Fruit fly (Drosophila melanogaster): ENCODE data around the gene Tim17b1.

Tim17b1 gene

DNA sequence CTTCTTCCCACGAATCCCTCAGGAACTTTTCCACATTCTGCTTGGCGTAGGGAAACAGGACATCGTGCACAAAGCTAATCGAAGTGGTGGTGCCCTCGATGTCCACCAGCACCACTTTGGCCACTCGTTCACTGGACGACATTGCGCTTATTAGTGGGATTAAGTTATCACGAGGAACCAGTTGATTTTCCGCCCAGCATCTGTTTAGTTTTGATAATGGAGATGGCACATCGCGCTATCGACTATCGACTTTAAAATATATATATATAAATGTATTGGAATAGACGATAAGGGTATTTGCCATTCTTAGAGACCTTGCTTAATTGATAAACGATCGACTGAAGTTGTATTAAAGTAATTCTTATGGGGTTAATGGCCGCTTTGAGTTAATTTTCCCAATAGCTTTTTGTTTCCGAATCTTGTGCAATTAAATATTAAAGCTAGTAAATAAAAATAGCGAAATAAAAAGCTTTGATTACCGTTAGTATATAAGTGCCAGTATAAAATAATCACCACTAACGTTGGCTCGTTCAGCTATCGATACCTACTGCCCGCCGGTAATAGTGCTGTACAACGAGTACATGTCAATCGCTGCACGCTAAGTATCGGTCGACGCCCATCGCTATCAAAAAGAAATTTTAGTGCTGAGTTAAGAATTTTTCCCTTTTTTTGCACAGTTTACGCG is 43.3 kb upstream of the Tim17b1 start, which contains the start of the genes Enoph and Hph:
Gene Enoph, minus strand, starts transcription at position 220 of the 685 bp plus-strand sequence.
Gene Hph, plus strand, starts transcription at position 576 of the 685 bp plus-strand sequence.
- TF ChIP-seq Hr4 (GFP tag; optimal IDR thresholded peaks at IDR 0.05) (peak; percentile 65), Eip75B (GFP tag; optimal IDR thresholded peaks at IDR 0.05) (peak; percentile 58), spab (GFP tag; optimal IDR thresholded peaks at IDR 0.05) (peak; percentile 11), dsx (GFP tag; optimal IDR thresholded peaks at IDR 0.05; ENCODE audit: poor library complexity, severe bottlenecking) (peak; percentile 49), CG9139 (GFP tag; optimal IDR thresholded peaks at IDR 0.05) (no peak), Sox15 (GFP tag; optimal IDR thresholded peaks at IDR 0.05) (peak; percentile 62), ss (GFP tag; optimal IDR thresholded peaks at IDR 0.05) (peak in 1 of 2 experiments; percentile 57), lz (GFP tag; optimal IDR thresholded peaks at IDR 0.05) (peak; percentile 68), CG8119 (GFP tag; IDR thresholded peaks at IDR 0.05) (peak; percentile 56; the same call in 2 of the 3 replicates), CG11762 (GFP tag; optimal IDR thresholded peaks at IDR 0.05; ENCODE audit: insufficient read depth) (peak; percentile 39), CG6792 (GFP tag; optimal IDR thresholded peaks at IDR 0.05) (peak; percentile 55), CG11902 (GFP tag; optimal IDR thresholded peaks at IDR 0.05) (peak; percentile 60), acj6 (GFP tag; optimal IDR thresholded peaks at IDR 0.05) (peak; percentile 74), CG7368 (GFP tag; optimal IDR thresholded peaks at IDR 0.05) (no peak), Gug (GFP tag; IDR thresholded peaks at IDR 0.05) (peak; percentile 71), Eip78C (GFP tag) (peak; percentile 78), CG31627 (GFP tag; optimal IDR thresholded peaks at IDR 0.05) (peak; percentile 76), svp (GFP tag) (peak; percentile 80), Hr39 (GFP tag; optimal IDR thresholded peaks at IDR 0.05) (peak; percentile 64), Ets21C (GFP tag; optimal IDR thresholded peaks at IDR 0.05) (peak; percentile 62), Smox (GFP tag; optimal IDR thresholded peaks at IDR 0.05) (peak; percentile 71), Hr38 (GFP tag; optimal IDR thresholded peaks at IDR 0.05) (no peak), net (GFP tag; optimal IDR thresholded peaks at IDR 0.05) (peak; percentile 31), Blimp-1 (GFP tag; optimal IDR thresholded peaks at IDR 0.05) (no peak), salr (GFP tag; optimal IDR thresholded peaks at IDR 0.05) (peak in 1 of 2 experiments; percentile 72), Met (GFP tag; optimal IDR thresholded peaks at IDR 0.05) (peak; percentile 68), esn (GFP tag; optimal IDR thresholded peaks at IDR 0.05) (peak; percentile 71), Eip93F (GFP tag; optimal IDR thresholded peaks at IDR 0.05) (no peak), CG8632 (GFP tag; optimal IDR thresholded peaks at IDR 0.05) (peak; percentile 28), Ets96B (tag; optimal IDR thresholded peaks at IDR 0.05) (peak; percentile 56), CG1621 (tag; optimal IDR thresholded peaks at IDR 0.05) (peak; percentile 7), Lpt (GFP tag; optimal IDR thresholded peaks at IDR 0.05) (peak; percentile 57), CG16779 (tag; optimal IDR thresholded peaks at IDR 0.05) (no peak), fkh (GFP tag; optimal IDR thresholded peaks at IDR 0.05) (peak; percentile 64), CG6276 (GFP tag; optimal IDR thresholded peaks at IDR 0.05) (no peak), CG3919 (GFP tag; optimal IDR thresholded peaks at IDR 0.05) (peak; percentile 73), CG6163 (GFP tag; IDR thresholded peaks at IDR 0.05) (0 out of 3 replicates have a peak, but pooled peaks have one; percentile 61), CG10631 (GFP tag; optimal IDR thresholded peaks at IDR 0.05) (peak; percentile 76), eg (GFP tag; IDR thresholded peaks at IDR 0.05) (peak; percentile 55; the same call in 2 of the 3 replicates), Sox14 (GFP tag; optimal IDR thresholded peaks at IDR 0.05) (peak; percentile 76), OdsH (GFP tag; optimal IDR thresholded peaks at IDR 0.05) (peak; percentile 77), cyc (GFP tag; optimal IDR thresholded peaks at IDR 0.05) (peak; percentile 66), CG6854 (GFP tag; optimal IDR thresholded peaks at IDR 0.05) (no peak), topi (GFP tag; optimal IDR thresholded peaks at IDR 0.05) (peak; percentile 62), CG34406 (GFP tag; optimal IDR thresholded peaks at IDR 0.05) (peak; percentile 50), CG10669 (GFP tag; optimal IDR thresholded peaks at IDR 0.05) (peak; percentile 67), CG15336 (GFP tag; IDR thresholded peaks at IDR 0.05) (0 out of 2 replicates have a peak, but pooled peaks have one; percentile 21), Sox102F (GFP tag; optimal IDR thresholded peaks at IDR 0.05) (peak; percentile 44), fd85E (GFP tag; optimal IDR thresholded peaks at IDR 0.05) (no peak), CG3032 (tag; optimal IDR thresholded peaks at IDR 0.05) (peak; percentile 73), dac (GFP tag; optimal IDR thresholded peaks at IDR 0.05) (peak; percentile 19)
